Fruit fly (Drosophila melanogaster): ENCODE measurements around the gene Usp8.

The Usp8 gene

DNA sequence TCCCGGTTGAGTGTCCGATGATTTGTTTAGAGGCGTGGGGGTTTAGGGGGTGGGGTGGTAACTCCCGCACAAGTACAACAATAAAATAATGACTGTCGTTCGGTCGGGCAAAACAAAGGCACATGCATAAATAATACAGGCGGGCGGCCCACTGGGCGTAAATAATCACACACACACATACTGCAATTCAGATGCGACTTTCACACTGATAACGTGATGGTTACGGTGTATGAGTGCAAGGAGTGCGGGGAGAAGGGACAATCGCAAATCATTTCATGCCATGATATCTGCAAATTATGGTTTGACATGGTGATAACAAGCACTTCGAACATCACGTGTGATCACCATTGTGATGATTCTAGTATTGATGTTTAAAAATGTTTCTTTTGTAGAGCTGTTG lies 16.0 kb downstream of the Usp8 start:
- TF ChIP-seq CG8478 (optimal IDR thresholded peaks at IDR 0.05) (no peak), CTCF (optimal IDR thresholded peaks at IDR 0.05) (no peak)

DNA sequence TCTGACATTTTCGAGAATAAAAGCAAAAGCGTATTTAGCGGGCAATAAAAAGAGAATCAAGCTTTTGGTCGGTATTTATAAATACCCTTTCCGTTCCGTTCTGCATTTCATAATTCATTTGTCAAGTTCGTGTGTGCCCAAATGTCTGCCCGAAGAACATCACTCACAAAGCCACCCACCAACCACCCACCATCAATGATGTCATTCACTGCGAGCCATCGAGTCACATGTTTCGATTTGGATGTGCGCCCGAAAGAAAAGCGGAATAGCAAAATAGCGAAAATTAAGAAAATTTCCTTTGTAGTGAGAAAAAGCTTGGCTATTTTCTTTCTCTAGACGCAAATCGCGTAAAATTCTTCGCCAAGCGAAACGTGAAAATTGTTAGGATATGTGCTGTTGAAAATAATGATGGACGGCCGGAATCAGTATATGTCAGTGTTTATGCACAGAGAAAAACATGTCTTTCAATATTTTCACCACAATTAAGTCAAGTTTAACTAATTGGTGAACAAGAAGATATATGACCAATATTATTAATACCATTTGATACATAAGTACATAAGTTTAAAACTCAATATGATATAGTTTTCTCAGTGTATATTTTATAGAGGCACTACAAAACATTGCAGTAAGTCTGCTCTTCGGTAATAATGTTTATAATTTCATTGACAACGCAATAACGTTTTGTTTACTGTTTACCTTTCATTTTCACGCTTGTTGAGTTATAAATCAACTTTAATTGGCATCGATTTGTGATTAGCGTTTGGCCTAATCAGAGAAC lies 17.2 kb downstream of the Usp8 start:
- no peak for TF ChIP-seq CG8478 (optimal IDR thresholded peaks at IDR 0.05)
- no peak for TF ChIP-seq CTCF (optimal IDR thresholded peaks at IDR 0.05)

DNA sequence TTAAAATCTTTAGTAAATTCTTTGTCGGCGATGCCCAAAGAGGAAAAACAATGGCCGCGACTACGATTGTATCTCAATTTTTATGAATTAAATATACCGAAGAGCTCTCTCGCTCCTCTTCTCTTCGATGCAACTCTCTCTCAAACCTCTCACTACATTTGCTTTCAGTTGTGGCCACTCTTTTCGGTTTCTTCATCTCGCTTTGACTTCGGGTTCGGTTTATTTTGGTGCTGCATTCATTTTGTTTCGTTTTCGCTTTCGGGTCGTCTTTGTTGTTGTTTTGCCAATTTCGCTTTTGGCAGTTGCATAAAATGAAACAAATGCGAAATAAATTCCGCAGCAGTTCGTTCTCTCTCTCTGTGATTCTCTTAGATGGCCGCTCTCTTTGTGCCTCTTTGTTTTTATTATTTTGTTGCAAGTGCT lies 18.8 kb downstream of the Usp8 start:
- TF ChIP-seq CG8478 (optimal IDR thresholded peaks at IDR 0.05), result no peak
- TF ChIP-seq CTCF (optimal IDR thresholded peaks at IDR 0.05), result no peak

DNA sequence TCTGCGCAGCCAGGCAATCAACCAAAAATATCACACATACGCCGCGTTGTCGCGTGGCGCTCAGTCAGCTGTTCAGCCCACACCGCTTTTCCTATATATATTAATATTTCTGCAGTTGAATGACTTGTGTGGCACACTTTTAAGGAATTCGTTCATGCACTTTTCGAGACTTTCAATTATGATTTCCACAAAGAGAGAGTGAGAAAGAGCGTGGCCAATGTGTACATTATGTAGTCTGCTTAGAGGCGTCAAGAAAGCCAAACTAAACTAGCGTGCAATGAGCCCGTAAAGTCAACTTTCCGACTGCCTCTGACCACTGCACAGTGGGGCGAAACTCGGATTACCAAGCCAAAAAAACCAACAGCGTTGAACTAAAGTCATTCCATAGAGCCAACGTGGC lies 20.1 kb downstream of the Usp8 start:
- TF ChIP-seq CTCF (optimal IDR thresholded peaks at IDR 0.05) (no peak), CG8478 (optimal IDR thresholded peaks at IDR 0.05) (no peak)

DNA sequence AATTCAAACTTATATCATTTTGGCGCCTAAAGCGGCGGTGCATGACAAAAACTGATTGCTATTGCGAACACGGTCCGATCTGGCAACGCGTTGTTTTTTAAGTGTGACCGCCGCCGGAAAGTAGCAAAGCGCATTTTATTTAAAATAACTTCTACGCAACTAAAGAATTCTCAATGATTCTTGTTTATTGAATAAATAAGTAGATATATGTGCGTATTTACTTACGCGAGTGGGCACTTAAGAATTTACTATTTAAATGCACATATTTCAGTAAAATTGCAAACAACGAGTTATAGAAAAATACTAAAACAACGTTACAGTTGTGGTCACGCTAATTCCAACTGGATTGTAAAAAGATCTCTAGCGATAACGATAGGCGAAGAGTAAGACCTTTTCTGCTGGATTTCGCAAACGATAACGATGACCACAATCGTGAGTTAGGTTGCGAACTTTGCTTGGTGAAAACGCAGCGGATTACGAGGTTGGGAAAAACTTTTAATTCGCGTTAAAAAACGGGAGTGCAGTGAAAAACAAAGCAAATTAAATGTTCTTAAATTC lies 21.9 kb downstream of the Usp8 start:
- peak in 1 of 2 experiments; percentile 15 for TF ChIP-seq CTCF (optimal IDR thresholded peaks at IDR 0.05)
- no peak for TF ChIP-seq CG8478 (optimal IDR thresholded peaks at IDR 0.05)

DNA sequence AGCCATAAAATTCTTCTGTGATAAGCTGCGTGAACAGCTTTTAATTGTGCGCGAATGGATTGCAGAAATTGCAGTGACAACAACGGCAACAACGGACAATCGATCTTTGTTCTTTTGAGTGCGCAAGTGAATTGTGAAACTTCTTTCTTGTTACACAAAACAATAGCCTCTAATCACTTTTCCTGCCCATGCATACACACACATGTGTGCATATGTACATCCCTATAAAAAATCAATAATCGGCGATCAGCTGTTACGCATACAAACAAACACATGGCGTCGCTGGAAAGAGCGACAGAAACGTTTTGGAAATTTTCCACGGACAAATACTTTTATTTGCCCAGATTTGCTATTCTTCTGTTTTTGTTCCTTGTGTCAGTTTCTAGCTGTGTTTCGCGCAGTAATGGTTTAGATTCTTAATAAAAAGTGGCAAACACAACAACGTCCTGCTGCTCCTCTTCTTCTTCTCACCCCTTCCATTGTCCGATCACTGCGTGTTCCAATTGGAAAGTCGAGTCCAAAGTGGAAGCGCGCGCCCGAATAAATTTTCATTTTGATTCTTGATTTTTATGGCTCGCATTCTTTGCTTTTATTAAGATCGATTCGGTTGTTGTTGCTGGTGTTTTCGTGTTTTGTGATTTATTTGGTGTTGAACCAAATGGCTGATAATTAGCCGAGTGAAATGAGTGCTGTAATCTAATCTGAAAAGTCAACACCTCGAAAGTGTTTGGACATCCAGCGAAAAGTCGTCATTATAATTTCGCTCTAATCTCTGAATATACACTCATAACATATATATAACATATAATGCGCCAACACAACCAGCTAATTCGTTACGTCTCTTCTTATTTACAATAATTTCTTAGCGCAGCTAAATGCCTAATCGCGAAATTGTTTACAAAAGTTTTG lies 22.8 kb downstream of the Usp8 start:
- TF ChIP-seq CTCF (optimal IDR thresholded peaks at IDR 0.05), result no peak
- no peak for TF ChIP-seq CG8478 (optimal IDR thresholded peaks at IDR 0.05)

DNA sequence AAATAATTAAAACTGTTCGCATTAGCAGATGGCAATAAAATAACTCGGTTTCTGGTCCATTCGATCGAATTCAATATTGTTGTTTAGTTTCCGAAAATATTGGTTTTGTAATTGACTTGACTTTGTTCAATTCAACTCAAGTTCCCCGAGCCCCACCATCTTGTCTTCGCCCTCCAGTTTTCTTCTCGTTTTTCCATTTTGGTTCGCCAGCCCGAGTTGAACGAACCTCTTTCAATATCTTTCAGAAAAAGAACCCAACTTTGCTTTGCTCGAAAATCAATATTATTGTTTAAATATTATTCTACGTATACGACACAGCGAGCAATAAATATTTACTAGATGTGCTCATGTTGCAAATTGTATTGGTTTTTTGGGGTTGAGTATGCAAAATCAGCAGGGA lies 24.6 kb downstream of the Usp8 start:
- TF ChIP-seq CG8478 (optimal IDR thresholded peaks at IDR 0.05) (no peak), CTCF (optimal IDR thresholded peaks at IDR 0.05) (no peak)

DNA sequence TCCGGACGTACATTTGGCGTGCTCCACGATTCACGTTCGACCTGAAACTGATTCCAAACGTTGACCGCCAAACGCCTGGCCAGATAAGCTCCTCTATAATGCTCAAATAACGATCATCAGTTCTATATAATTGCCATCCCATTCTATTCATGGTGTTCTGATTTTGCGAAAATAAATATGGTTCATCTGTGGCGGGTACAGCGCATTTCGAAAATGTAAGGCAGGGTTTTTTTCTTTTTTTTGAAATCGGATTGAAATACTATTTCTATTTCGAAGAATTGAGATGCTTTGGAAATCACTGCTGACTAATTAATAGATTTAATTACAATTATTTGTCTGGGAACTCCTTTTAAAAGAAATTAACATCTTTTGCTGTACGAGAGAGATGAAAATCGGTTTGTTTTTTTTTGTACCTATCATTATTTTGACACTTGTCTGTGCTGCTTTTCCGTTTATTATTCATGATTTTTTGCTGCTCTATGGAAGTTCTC lies 27.0 kb downstream of the Usp8 start, which contains the start of gene cDIP:
cDIP (minus strand) TSS at position 51 of the 491 bp plus-strand sequence.
- TF ChIP-seq CTCF (optimal IDR thresholded peaks at IDR 0.05), result no peak
- TF ChIP-seq CG8478 (optimal IDR thresholded peaks at IDR 0.05), result no peak

DNA sequence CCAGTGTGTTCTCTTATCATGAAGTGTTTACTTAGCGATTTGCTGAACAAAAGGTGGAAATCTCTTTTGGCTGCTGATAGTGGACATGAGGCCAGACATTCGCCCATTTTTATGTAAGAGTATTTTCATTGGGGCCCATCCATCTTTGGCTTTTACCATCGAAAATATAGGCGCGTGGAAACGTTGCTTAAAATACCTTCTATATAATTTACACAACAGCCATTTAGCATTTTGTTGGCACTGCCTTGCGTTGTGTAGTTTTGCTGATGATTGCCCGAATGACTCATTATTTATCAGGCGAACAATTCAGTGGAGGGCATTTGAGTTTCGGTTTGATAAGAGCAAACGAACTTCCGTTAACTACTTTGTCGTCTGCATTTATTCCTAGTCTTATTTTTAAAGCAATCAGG lies 27.6 kb downstream of the Usp8 start:
- TF ChIP-seq CG8478 (optimal IDR thresholded peaks at IDR 0.05) (no peak), CTCF (optimal IDR thresholded peaks at IDR 0.05) (no peak)

DNA sequence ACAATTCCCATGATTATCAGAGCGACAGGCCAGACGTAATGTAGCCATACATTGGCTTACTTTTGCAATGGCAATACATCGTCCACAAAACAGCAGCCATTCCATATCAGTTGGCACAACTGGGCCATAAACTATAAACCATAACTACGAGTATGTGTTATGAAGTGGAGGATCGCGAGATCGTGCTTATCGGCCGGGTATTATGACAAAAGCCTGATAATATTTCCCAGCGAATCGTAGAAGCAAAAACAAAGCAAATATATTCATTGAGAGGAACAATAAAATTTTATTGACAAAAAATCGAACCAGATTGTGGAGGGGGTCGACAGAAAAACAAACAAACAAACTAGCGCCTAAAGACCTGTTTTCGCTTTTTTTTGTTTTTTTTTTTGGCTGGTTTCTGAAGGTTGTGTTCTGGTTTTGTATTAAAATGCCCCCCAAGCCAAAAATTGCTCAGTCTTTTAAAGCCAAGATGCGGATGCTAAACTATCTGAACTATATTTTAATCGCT lies 29.3 kb downstream of the Usp8 start, which contains the start of gene CG5810:
CG5810 (plus strand) TSS at position 461 of the 511 bp plus-strand sequence.
- TF ChIP-seq CG8478 (optimal IDR thresholded peaks at IDR 0.05) (no peak), CTCF (optimal IDR thresholded peaks at IDR 0.05) (no peak)

DNA sequence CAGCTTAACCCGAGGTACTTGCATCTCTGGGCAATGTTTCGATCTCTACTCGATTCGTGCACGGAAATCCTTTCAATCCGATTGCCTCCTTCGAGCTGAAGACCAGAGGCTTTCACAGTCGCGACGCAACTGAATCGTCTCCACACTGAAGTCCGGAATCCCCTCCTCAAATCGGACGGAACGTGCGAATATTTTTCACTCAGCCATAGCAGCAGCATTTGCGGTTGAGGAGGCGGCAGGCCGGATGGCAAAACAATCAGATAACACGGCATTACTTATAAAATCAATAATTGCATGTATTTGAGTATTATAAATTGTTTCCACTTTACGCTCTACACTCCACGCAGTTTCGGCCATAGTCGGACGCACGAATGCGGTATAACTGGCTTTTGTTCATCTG lies 34.0 kb downstream of the Usp8 start, which contains the start of gene Snmp1:
Snmp1 (minus strand) TSS at position 101 of the 400 bp plus-strand sequence.
- TF ChIP-seq CG8478 (optimal IDR thresholded peaks at IDR 0.05) (no peak), CTCF (optimal IDR thresholded peaks at IDR 0.05) (no peak)

DNA sequence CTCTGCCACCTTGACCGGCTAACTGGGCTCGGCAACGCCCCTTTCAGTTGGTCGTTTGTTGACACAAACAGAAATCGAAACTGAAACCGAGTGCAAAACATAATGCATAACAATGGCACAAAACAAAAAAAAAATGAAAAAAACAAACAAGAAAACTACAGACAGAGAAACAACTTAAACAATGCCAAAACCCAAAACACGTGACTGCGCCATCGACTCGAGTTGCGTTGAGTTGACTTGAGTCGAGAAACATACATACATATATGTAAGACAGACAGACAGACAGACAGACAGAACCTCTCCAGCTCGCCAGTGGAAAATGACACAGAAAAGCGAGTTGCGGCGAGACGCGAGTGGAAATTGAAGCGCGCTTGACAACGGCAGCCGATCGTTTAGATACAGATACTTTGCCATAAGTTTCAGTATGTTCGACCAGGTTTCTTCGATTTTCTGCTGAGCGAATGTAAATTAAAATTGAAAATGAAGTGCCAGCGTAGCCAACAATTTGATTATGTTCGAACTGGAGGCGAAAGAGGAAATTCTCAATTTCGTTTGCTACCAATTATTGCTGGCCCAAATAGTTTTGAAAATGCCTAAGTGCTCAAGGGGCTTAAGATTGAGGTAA lies 35.6 kb downstream of the Usp8 start:
- TF ChIP-seq CTCF (optimal IDR thresholded peaks at IDR 0.05), result no peak
- TF ChIP-seq CG8478 (optimal IDR thresholded peaks at IDR 0.05), result no peak

DNA sequence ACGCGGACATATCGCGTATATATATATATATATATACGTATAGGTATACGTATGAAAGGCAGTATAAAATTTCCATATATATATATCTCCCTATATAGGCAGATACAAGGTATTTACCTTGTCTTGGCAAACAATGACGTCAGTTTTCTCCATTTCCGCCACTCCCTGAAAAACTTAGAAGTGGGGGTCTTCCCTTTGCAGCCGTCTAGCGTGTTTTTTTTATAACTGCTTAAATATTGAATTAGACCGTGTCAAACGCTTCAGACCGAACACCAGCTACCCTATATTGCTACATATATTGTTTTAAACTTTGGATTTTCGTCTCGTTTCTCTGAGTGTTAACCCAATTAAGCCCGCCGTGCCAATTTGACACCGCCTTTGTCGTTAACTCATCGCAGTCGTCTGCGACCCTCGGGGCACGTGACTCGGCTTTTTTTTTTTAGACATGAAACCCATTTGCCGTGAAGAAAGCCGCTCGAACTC lies 42.6 kb downstream of the Usp8 start:
- TF ChIP-seq CTCF (optimal IDR thresholded peaks at IDR 0.05) (no peak), CG8478 (optimal IDR thresholded peaks at IDR 0.05) (no peak)

Data from S2 (cell line).